Fruit fly (Drosophila melanogaster): ENCODE measurements around the gene toc.
A peak's percentile ranks its signal among the peaks of the same experiment; 100 is the strongest.

toc gene

DNA sequence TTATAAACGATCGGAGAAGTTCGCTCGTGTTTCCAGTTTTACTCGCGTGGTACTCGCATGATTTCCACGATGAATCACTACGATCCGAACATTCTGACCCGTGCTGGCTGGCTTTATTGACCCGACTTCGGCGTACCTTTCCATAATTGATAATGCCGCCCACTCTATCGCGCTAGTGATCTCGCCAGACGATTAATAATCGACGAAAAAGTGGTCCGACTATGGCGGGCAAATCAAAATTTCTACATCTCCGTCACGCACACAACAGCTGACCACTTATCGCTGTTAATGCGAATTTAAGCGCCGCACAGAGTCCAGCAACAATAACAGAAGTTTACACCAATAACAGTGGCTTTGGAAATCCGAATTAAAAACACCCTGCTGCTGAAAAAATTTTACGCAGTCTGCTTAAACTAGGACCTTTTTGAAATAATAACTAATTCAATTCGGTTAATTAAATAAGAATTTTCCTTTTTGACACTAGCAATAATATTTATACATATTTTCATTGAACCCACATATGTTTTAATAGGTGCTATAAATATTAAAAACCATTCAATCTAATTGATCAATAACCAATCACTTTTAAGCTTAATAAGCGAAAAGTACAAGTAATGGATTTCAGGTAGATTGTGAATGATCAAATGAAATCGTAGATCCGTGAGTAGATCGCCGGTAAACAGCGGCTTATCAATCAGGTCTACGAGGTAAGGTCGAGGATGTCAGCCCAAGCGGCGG, 88.7 kb downstream of the toc start (continued):
- no peak for TF ChIP-seq CG33557 (GFP tag; optimal IDR thresholded peaks at IDR 0.05)
- no peak for TF ChIP-seq ham (GFP tag; IDR thresholded peaks at IDR 0.05)
- no peak for TF ChIP-seq hkb (optimal IDR thresholded peaks at IDR 0.05)
- no peak for TF ChIP-seq hkb (GFP tag; IDR thresholded peaks at IDR 0.05)
- TF ChIP-seq gce (GFP tag; IDR thresholded peaks at IDR 0.05), result no peak
- TF ChIP-seq sim (GFP tag; IDR thresholded peaks at IDR 0.05), result no peak
- TF ChIP-seq Ravus (GFP tag; IDR thresholded peaks at IDR 0.05), result no peak
- TF ChIP-seq dpn (GFP tag; optimal IDR thresholded peaks at IDR 0.05), result peak in 1 of 2 experiments; percentile 19
- TF ChIP-seq CG10979 (tag; optimal IDR thresholded peaks at IDR 0.05), result peak; percentile 28
- peak; percentile 79 for TF ChIP-seq CG7556 (GFP tag; optimal IDR thresholded peaks at IDR 0.05)
- TF ChIP-seq luna (GFP tag; optimal IDR thresholded peaks at IDR 0.05), result no peak
- no peak for TF ChIP-seq prd (optimal IDR thresholded peaks at IDR 0.05)
- peak; percentile 40; the same call in 2 of the 3 replicates for TF ChIP-seq prd (GFP tag; IDR thresholded peaks at IDR 0.05)
- no peak for TF ChIP-seq Adf1 (GFP tag; IDR thresholded peaks at IDR 0.05)
- TF ChIP-seq HLH4C (GFP tag; IDR thresholded peaks at IDR 0.05; ENCODE audit: partially characterized antibody), result no peak
- peak; percentile 34 for TF ChIP-seq zfh2 (GFP tag; optimal IDR thresholded peaks at IDR 0.05)
- peak; percentile 18; the same call in 1 of the 2 replicates for TF ChIP-seq seq (GFP tag; IDR thresholded peaks at IDR 0.05)
- TF ChIP-seq CG12299 (tag; optimal IDR thresholded peaks at IDR 0.05), result no peak
- no peak for TF ChIP-seq nerfin-1 (tag; optimal IDR thresholded peaks at IDR 0.05)
- peak; percentile 72 for TF ChIP-seq CoRest (tag; optimal IDR thresholded peaks at IDR 0.05)
- TF ChIP-seq CG4820 (GFP tag; optimal IDR thresholded peaks at IDR 0.05), result no peak
- TF ChIP-seq CG11247 (GFP tag; IDR thresholded peaks at IDR 0.05), result no peak
- peak in 1 of 2 experiments; percentile 15 for TF ChIP-seq chif (GFP tag; optimal IDR thresholded peaks at IDR 0.05)
- TF ChIP-seq CG2129 (GFP tag; IDR thresholded peaks at IDR 0.05; ENCODE audit: partially characterized antibody), result no peak
- peak; percentile 60 for TF ChIP-seq CG18262 (tag; optimal IDR thresholded peaks at IDR 0.05)
- peak; percentile 94 for TF ChIP-seq cwo (GFP tag; optimal IDR thresholded peaks at IDR 0.05)
- no peak for TF ChIP-seq tup (GFP tag; optimal IDR thresholded peaks at IDR 0.05)
- TF ChIP-seq CG34422 (GFP tag; IDR thresholded peaks at IDR 0.05), result no peak
- peak; percentile 15 for TF ChIP-seq fd3F (GFP tag; optimal IDR thresholded peaks at IDR 0.05)
- no peak for TF ChIP-seq oc (tag; optimal IDR thresholded peaks at IDR 0.05)
- TF ChIP-seq Usf (GFP tag; optimal IDR thresholded peaks at IDR 0.05), result peak; percentile 53
- no peak for TF ChIP-seq h (optimal IDR thresholded peaks at IDR 0.05)
- no peak for TF ChIP-seq CG6791 (GFP tag; IDR thresholded peaks at IDR 0.05; ENCODE audit: partially characterized antibody)
- peak; percentile 7; the same call in 1 of the 3 replicates for TF ChIP-seq vnd (GFP tag; IDR thresholded peaks at IDR 0.05; ENCODE audit: partially characterized antibody)
- no peak for TF ChIP-seq jigr1 (GFP tag; IDR thresholded peaks at IDR 0.05)
- peak; percentile 50 for TF ChIP-seq BEAF-32 (GFP tag; optimal IDR thresholded peaks at IDR 0.05)
- no peak for TF ChIP-seq CG13123 (GFP tag; optimal IDR thresholded peaks at IDR 0.05)
- TF ChIP-seq HLH54F (GFP tag; optimal IDR thresholded peaks at IDR 0.05), result peak; percentile 49
- no peak for TF ChIP-seq C15 (GFP tag; IDR thresholded peaks at IDR 0.05)
- no peak for TF ChIP-seq gsb-n (tag; optimal IDR thresholded peaks at IDR 0.05)
- no peak for TF ChIP-seq corto (GFP tag; optimal IDR thresholded peaks at IDR 0.05)
- peak; percentile 96 for TF ChIP-seq exex (tag; optimal IDR thresholded peaks at IDR 0.05)
- TF ChIP-seq CkIIα-i1 (GFP tag; IDR thresholded peaks at IDR 0.05), result no peak
- TF ChIP-seq CrebB (tag; optimal IDR thresholded peaks at IDR 0.05), result no peak
- no peak for TF ChIP-seq slp2 (GFP tag; optimal IDR thresholded peaks at IDR 0.05)
- no peak for TF ChIP-seq ci (GFP tag; IDR thresholded peaks at IDR 0.05)
- no peak for TF ChIP-seq MESR4 (GFP tag; optimal IDR thresholded peaks at IDR 0.05)
- no peak for TF ChIP-seq mirr (GFP tag; optimal IDR thresholded peaks at IDR 0.05)
- no peak for TF ChIP-seq NK7.1 (GFP tag; optimal IDR thresholded peaks at IDR 0.05)
- no peak for TF ChIP-seq Six4 (GFP tag; optimal IDR thresholded peaks at IDR 0.05)
